Worm (Caenorhabditis elegans): ENCODE data around the gene F27C8.3.

DNA sequence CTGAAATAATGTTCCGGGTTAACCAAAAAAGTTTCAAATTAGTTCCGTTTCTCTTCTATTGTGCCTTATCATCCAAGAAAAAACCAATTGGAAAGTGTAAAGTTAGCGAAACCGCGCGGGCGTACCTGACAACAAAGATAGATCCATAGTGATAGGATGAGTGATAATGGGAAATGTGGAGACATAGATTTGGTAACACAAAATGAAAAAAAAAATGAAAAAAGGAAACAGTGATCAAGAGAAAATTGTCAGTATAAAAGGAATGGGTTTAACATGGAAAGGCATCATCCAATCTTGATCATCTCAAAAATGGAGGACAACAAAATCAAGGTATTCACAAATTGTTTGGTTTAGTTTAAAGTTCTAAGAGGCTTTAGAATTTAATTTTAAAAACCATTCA is 32.6 kb downstream of the F27C8.3 start, which contains the start of gene col-122:
- no peak for TF ChIP-seq ceh-82 (tag; optimal IDR thresholded peaks at IDR 0.05)
- TF ChIP-seq pqm-1 (tag; optimal IDR thresholded peaks at IDR 0.05) = no peak
- no peak for TF ChIP-seq snpc-4 (tag; optimal IDR thresholded peaks at IDR 0.05)
- TF ChIP-seq pha-4 (tag; optimal IDR thresholded peaks at IDR 0.05) = no peak
- no peak for TF ChIP-seq ceh-16 (tag; optimal IDR thresholded peaks at IDR 0.05)
- no peak for TF ChIP-seq elt-1 (tag; optimal IDR thresholded peaks at IDR 0.05)
- TF ChIP-seq ztf-11 (tag; optimal IDR thresholded peaks at IDR 0.05) = no peak
- no peak for TF ChIP-seq fkh-2 (tag; optimal IDR thresholded peaks at IDR 0.05)
- no peak for TF ChIP-seq nhr-43 (tag; optimal IDR thresholded peaks at IDR 0.05; ENCODE audit: poor library complexity, severe bottlenecking)
- no peak for TF ChIP-seq tbx-2 (tag; optimal IDR thresholded peaks at IDR 0.05)

Measured in whole organism, L3 larva.